Fruit fly (Drosophila melanogaster) whole organism, prepupa: ENCODE measurements around the gene CG12523.

Source experiments
- CG8632 ChIP-seq: fragments of 200-800 bp; sonication (Bioruptor generic); optimal IDR thresholded peaks from 3 replicates; lab custom pipeline; 2016; ENCODE audit warnings: missing biosample characterization, missing genetic modification characterization
- CG9139 ChIP-seq: fragments of 200-800 bp; sonication (Bioruptor generic); optimal IDR thresholded peaks from 3 replicates; lab custom pipeline; 2017; ENCODE audit warnings: missing biosample characterization, mild to moderate bottlenecking, missing genetic modification characterization
- Ets96B ChIP-seq: fragments of 200-800 bp; optimal IDR thresholded peaks from 2 replicates; lab custom pipeline; 2019; ENCODE audit warnings: missing biosample characterization, mild to moderate bottlenecking, missing genetic modification characterization, moderate library complexity
- achi ChIP-seq: fragments of 200-800 bp; sonication (Bioruptor generic); optimal IDR thresholded peaks from 3 replicates; lab custom pipeline; 2016; ENCODE audit warnings: missing biosample characterization, missing genetic modification characterization
- eg ChIP-seq: fragments of 200-800 bp; sonication (Bioruptor generic); IDR thresholded peaks from 3 replicates; pipeline ENCODE4 v1.3.6; 2022; ENCODE audit warnings: missing biosample characterization, missing genetic modification characterization
- net ChIP-seq: fragments of 200-800 bp; sonication (Bioruptor generic); optimal IDR thresholded peaks from 3 replicates; lab custom pipeline; 2016; ENCODE audit warnings: missing biosample characterization, missing genetic modification characterization
- ss ChIP-seq, 2 experiments: fragments of 200-800 bp; sonication (Bioruptor generic); optimal IDR thresholded peaks; 2 replicates in 1 of 2; 3 replicates in 1 of 2; lab custom pipeline; 2017 to 2018; ENCODE audit warnings: mild to moderate bottlenecking in 2 of 2, missing biosample characterization in 2 of 2, missing genetic modification characterization in 2 of 2, moderate library complexity in 1 of 2

DNA sequence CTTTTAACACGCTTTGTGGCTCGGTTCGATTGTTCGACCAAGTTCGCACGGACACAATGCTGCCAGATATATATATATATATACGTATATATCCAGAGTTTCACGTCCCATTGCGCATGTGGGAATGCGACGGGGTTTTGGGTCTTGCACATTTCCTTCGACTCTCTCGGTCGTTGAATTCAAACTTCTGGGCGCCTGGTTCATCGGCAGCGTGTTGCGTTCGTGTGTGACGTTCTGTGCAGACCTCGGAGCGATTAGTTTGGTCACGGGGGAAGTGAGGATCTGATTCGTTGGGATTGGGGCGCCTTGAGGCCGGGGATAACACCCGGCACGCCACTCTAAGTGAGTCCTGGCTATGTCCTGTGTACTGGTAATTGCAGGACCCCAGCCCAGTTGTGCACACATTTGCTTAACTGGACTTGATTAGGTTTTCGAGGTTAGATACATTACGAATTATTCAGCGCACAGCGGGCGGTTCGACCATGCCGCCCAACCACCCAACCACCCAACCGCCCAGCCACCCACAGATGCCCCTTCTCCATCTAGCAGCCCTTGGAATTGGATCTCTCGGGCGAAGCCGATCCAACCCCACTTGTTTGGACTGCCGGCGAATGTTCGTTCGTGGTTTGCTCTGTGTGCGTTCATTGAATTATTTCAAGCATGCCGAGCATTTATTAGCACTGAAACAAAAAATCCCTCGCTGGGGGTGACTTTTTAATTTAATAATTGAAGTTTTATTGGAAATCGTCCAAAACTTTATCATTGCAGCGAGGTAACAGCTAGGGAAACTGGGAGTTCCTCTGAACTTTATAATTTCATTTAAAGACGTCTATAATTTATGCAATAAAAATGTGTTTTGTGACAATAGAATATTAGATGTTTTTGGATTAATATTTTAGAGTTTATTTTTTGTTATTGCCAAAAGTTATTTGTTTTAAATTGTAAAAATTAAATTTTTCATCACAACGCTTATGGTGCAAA is 17.0 kb downstream of the CG12523 start:
- TF ChIP-seq achi (GFP tag; lab: Kevin White, UChicago) (peak; percentile 21), CG8632 (GFP tag; lab: Kevin White, UChicago) (no peak), ss (GFP tag; optimal IDR thresholded peaks at IDR 0.05; lab: Kevin White, UChicago) (no peak), Ets96B (tag; lab: Kevin White, UChicago) (no peak), eg (GFP tag; lab: Robert Waterston, UW) (no peak), net (GFP tag; lab: Kevin White, UChicago) (no peak), CG9139 (GFP tag; lab: Kevin White, UChicago) (no peak)
